Fruit fly (Drosophila melanogaster) whole organism, embryonic: ENCODE results near the gene trk.

Experiments used
- Atf6 ChIP-seq: fragments of 200-800 bp; sonication (Bioruptor generic); IDR thresholded peaks from 2 replicates; pipeline ENCODE4 v1.3.6; 2022; ENCODE audit warnings: missing biosample characterization, missing genetic modification characterization
- B-H2 ChIP-seq: fragments of 200-800 bp; sonication (Bioruptor generic); optimal IDR thresholded peaks from 2 replicates; lab custom pipeline; 2018; ENCODE audit warnings: missing biosample characterization, mild to moderate bottlenecking, missing genetic modification characterization
- CG10274 ChIP-seq: fragments of 200-800 bp; sonication (Bioruptor generic); optimal IDR thresholded peaks from 3 replicates; lab custom pipeline; 2017; ENCODE audit warnings: missing biosample characterization, mild to moderate bottlenecking, missing genetic modification characterization
- CG10462 ChIP-seq: fragments of 200-800 bp; sonication (Bioruptor generic); optimal IDR thresholded peaks from 2 replicates; lab custom pipeline; 2016; ENCODE audit warnings: missing biosample characterization, missing genetic modification characterization
- CG11093 ChIP-seq: fragments of 200-800 bp; sonication (Bioruptor generic); IDR thresholded peaks from 3 replicates; pipeline ENCODE4 v1.3.6; 2022; ENCODE audit warnings: missing biosample characterization, missing genetic modification characterization
- CG11398 ChIP-seq: fragments of 200-800 bp; sonication (Bioruptor generic); optimal IDR thresholded peaks from 2 replicates; lab custom pipeline; 2016; ENCODE audit warnings: missing biosample characterization, missing genetic modification characterization
- CG11560 ChIP-seq: fragments of 200-800 bp; sonication (Bioruptor generic); IDR thresholded peaks from 3 replicates; pipeline ENCODE4 v1.3.6; 2022; ENCODE audit warnings: missing biosample characterization, missing genetic modification characterization
- CG17186 ChIP-seq: fragments of 200-800 bp; sonication (Bioruptor generic); optimal IDR thresholded peaks from 3 replicates; lab custom pipeline; 2017; ENCODE audit warnings: missing biosample characterization, missing genetic modification reagents, missing genetic modification characterization
- CG1792 ChIP-seq: fragments of 200-800 bp; sonication (Bioruptor generic); optimal IDR thresholded peaks from 2 replicates; lab custom pipeline; 2016; ENCODE audit warnings: missing biosample characterization, missing genetic modification characterization
- CG2889 ChIP-seq: fragments of 200-800 bp; sonication (Bioruptor generic); IDR thresholded peaks from 3 replicates; pipeline ENCODE4 v1.3.6; 2022; ENCODE audit warnings: missing biosample characterization, missing genetic modification characterization
- CG3163 ChIP-seq: fragments of 200-800 bp; sonication (Bioruptor generic); optimal IDR thresholded peaks from 3 replicates; lab custom pipeline; 2016; ENCODE audit warnings: missing biosample characterization, missing genetic modification characterization
- CG32767 ChIP-seq: fragments of 200-800 bp; sonication (Bioruptor generic); IDR thresholded peaks from 2 replicates; pipeline ENCODE4 v1.3.6; 2022; ENCODE audit warnings: missing biosample characterization, missing genetic modification characterization
- CG33557 ChIP-seq: fragments of 200-800 bp; sonication (Bioruptor generic); optimal IDR thresholded peaks from 2 replicates; lab custom pipeline; 2019; ENCODE audit warnings: missing biosample characterization, mild to moderate bottlenecking, missing genetic modification characterization, moderate library complexity
- CG3838 ChIP-seq: fragments of 200-800 bp; sonication (Bioruptor generic); optimal IDR thresholded peaks from 3 replicates; lab custom pipeline; 2016; ENCODE audit warnings: missing biosample characterization, missing genetic modification characterization
- CG4820 ChIP-seq: fragments of 200-800 bp; sonication (Bioruptor generic); optimal IDR thresholded peaks from 3 replicates; lab custom pipeline; 2016; ENCODE audit warnings: missing biosample characterization, missing genetic modification characterization
- CG7987 ChIP-seq: fragments of 200-800 bp; sonication (Bioruptor generic); optimal IDR thresholded peaks from 2 replicates; lab custom pipeline; 2018; ENCODE audit warnings: missing biosample characterization, mild to moderate bottlenecking, missing genetic modification characterization, moderate library complexity
- CG8924 ChIP-seq: fragments of 200-800 bp; optimal IDR thresholded peaks from 3 replicates; lab custom pipeline; 2019; ENCODE audit warnings: missing biosample characterization, mild to moderate bottlenecking, missing genetic modification characterization, moderate library complexity
- CG8944 ChIP-seq: fragments of 200-800 bp; sonication (Bioruptor generic); optimal IDR thresholded peaks from 3 replicates; lab custom pipeline; 2016; ENCODE audit warnings: missing biosample characterization, missing genetic modification characterization
- CG9215 ChIP-seq: fragments of 200-800 bp; sonication (Bioruptor generic); IDR thresholded peaks from 2 replicates; pipeline ENCODE4 v1.3.6; 2022; ENCODE audit warnings: missing biosample characterization, missing genetic modification characterization
- CG9817 ChIP-seq: fragments of 200-800 bp; sonication (Bioruptor generic); optimal IDR thresholded peaks from 2 replicates; lab custom pipeline; 2018; ENCODE audit warnings: missing biosample characterization, mild to moderate bottlenecking, missing genetic modification characterization, moderate library complexity
- D ChIP-seq, 2 experiments: fragments of 200-800 bp in 1 of 2; fragments of >200 bp in 1 of 2; sonication (Bioruptor generic) in 1 of 2; optimal IDR thresholded peaks; 2 replicates in 1 of 2; 3 replicates in 1 of 2; lab custom pipeline; 2017; ENCODE audit warnings: mild to moderate bottlenecking in 1 of 2, missing biosample characterization in 1 of 2, missing genetic modification characterization in 1 of 2, missing genetic modification reagents in 1 of 2
- D19A ChIP-seq: fragments of 200-800 bp; optimal IDR thresholded peaks from 3 replicates; lab custom pipeline; 2019; ENCODE audit warnings: missing biosample characterization, mild to moderate bottlenecking, missing genetic modification characterization, moderate library complexity
- Dbx ChIP-seq: fragments of 200-800 bp; sonication (Bioruptor generic); IDR thresholded peaks from 3 replicates; pipeline ENCODE4 v1.3.6; 2022; ENCODE audit warnings: missing biosample characterization, missing genetic modification characterization
- E2f1 ChIP-seq: fragments of 200-800 bp; sonication (Bioruptor generic); IDR thresholded peaks from 2 replicates; pipeline ENCODE4 v1.3.6; 2022; ENCODE audit warnings: missing biosample characterization, missing genetic modification characterization
- Elba2 ChIP-seq: fragments of 200-800 bp; sonication (Bioruptor generic); optimal IDR thresholded peaks from 3 replicates; lab custom pipeline; 2016; ENCODE audit warnings: missing biosample characterization, missing genetic modification characterization
- Fer2 ChIP-seq: fragments of 200-800 bp; sonication (Bioruptor generic); optimal IDR thresholded peaks from 2 replicates; lab custom pipeline; 2018; ENCODE audit warnings: missing biosample characterization, mild to moderate bottlenecking, missing genetic modification characterization, moderate library complexity
- HmgD ChIP-seq: fragments of 200-800 bp; sonication (Bioruptor generic); optimal IDR thresholded peaks from 3 replicates; lab custom pipeline; 2016; ENCODE audit warnings: missing biosample characterization, missing genetic modification characterization
- Hmx ChIP-seq: fragments of 200-800 bp; sonication (Bioruptor generic); optimal IDR thresholded peaks from 2 replicates; lab custom pipeline; 2016; ENCODE audit warnings: missing biosample characterization, missing genetic modification characterization
- Kr ChIP-seq: fragments of 200-800 bp; sonication (Bioruptor generic); optimal IDR thresholded peaks from 2 replicates; lab custom pipeline; 2017; ENCODE audit warnings: missing biosample characterization, mild to moderate bottlenecking, missing genetic modification characterization
- Nf-YB ChIP-seq: fragments of 200-800 bp; sonication (Bioruptor generic); optimal IDR thresholded peaks from 3 replicates; lab custom pipeline; 2019; ENCODE audit warnings: missing biosample characterization, mild to moderate bottlenecking, missing genetic modification characterization, moderate library complexity
- Ptx1 ChIP-seq: fragments of 200-800 bp; sonication (Bioruptor generic); IDR thresholded peaks from 2 replicates; pipeline ENCODE4 v1.3.6; 2022; ENCODE audit warnings: missing biosample characterization, missing genetic modification characterization
- Usf ChIP-seq: fragments of 200-800 bp; sonication (Bioruptor generic); optimal IDR thresholded peaks from 2 replicates; lab custom pipeline; 2017; ENCODE audit warnings: missing genotype, missing biosample characterization, missing genetic modification characterization
- br ChIP-seq: fragments of >200 bp; optimal IDR thresholded peaks from 2 replicates; lab custom pipeline; 2017
- cad ChIP-seq: fragments of >200 bp; optimal IDR thresholded peaks from 2 replicates; lab custom pipeline; 2017; ENCODE audit warnings: missing biosample characterization, missing genetic modification characterization
- caup ChIP-seq: fragments of 200-800 bp; sonication (Bioruptor generic); optimal IDR thresholded peaks from 3 replicates; lab custom pipeline; 2017; ENCODE audit warnings: missing biosample characterization, mild to moderate bottlenecking, missing genetic modification characterization, moderate library complexity; ENCODE audit not compliant: severe bottlenecking
- dm ChIP-seq: fragments of 200-800 bp; sonication (Bioruptor generic); optimal IDR thresholded peaks from 3 replicates; lab custom pipeline; 2016; ENCODE audit warnings: missing biosample characterization, missing genetic modification characterization
- gem ChIP-seq: fragments of 200-800 bp; sonication (Bioruptor generic); optimal IDR thresholded peaks from 2 replicates; lab custom pipeline; 2019; ENCODE audit warnings: missing biosample characterization, mild to moderate bottlenecking, missing genetic modification characterization, moderate library complexity
- gfzf ChIP-seq: fragments of 200-800 bp; sonication (Bioruptor generic); optimal IDR thresholded peaks from 2 replicates; lab custom pipeline; 2016; ENCODE audit warnings: missing biosample characterization, mild to moderate bottlenecking, missing genetic modification characterization, moderate library complexity
- insv ChIP-seq, 2 experiments: fragments of 200-800 bp; sonication (Bioruptor generic); optimal IDR thresholded peaks; 3 replicates each; lab custom pipeline; 2016 to 2018; ENCODE audit warnings: missing biosample characterization in 2 of 2, missing genetic modification characterization in 2 of 2
- jing ChIP-seq: fragments of 200-800 bp; sonication (Bioruptor generic); optimal IDR thresholded peaks from 2 replicates; lab custom pipeline; 2018; ENCODE audit warnings: missing biosample characterization, mild to moderate bottlenecking, missing genetic modification characterization
- lola ChIP-seq, 3 experiments: fragments of >200 bp in 2 of 3; fragments of 200-800 bp in 1 of 3; sonication (Bioruptor generic) in 1 of 3; optimal IDR thresholded peaks; 2 replicates each; lab custom pipeline; 2017 to 2019; ENCODE audit warnings: missing biosample characterization in 3 of 3, missing genetic modification characterization in 3 of 3, mild to moderate bottlenecking in 1 of 3, moderate library complexity in 1 of 3
- nerfin-1 ChIP-seq: fragments of 200-800 bp; sonication (Bioruptor generic); optimal IDR thresholded peaks from 3 replicates; lab custom pipeline; 2019; ENCODE audit warnings: missing biosample characterization, mild to moderate bottlenecking, missing genetic modification characterization, moderate library complexity
- oc ChIP-seq: fragments of 200-800 bp; sonication (Bioruptor generic); optimal IDR thresholded peaks from 2 replicates; lab custom pipeline; 2018; ENCODE audit warnings: missing biosample characterization, mild to moderate bottlenecking, missing genetic modification characterization, moderate library complexity
- pum ChIP-seq: fragments of 200-800 bp; sonication (Bioruptor generic); optimal IDR thresholded peaks from 2 replicates; lab custom pipeline; 2016; ENCODE audit warnings: missing biosample characterization, missing genetic modification characterization
- salm ChIP-seq: fragments of 200-800 bp; sonication (Bioruptor generic); optimal IDR thresholded peaks from 2 replicates; lab custom pipeline; 2018; ENCODE audit warnings: missing biosample characterization, mild to moderate bottlenecking, missing genetic modification characterization
- scrt ChIP-seq: fragments of 200-800 bp; sonication (Bioruptor generic); optimal IDR thresholded peaks from 2 replicates; lab custom pipeline; 2018; ENCODE audit warnings: missing biosample characterization, mild to moderate bottlenecking, missing genetic modification characterization, moderate library complexity
- sens ChIP-seq: fragments of 200-800 bp; sonication (Bioruptor generic); peaks from one replicate; lab custom pipeline; 2016; ENCODE audit warnings: missing biosample characterization, missing genetic modification characterization
- sim ChIP-seq: fragments of 200-800 bp; sonication (Bioruptor generic); IDR thresholded peaks from 2 replicates; pipeline ENCODE4 v1.3.6; 2022; ENCODE audit warnings: missing biosample characterization, missing genetic modification characterization
- tin ChIP-seq: fragments of 200-800 bp; sonication (Bioruptor generic); optimal IDR thresholded peaks from 3 replicates; lab custom pipeline; 2016; ENCODE audit warnings: missing biosample characterization, missing genetic modification characterization
- unpg ChIP-seq: fragments of 200-800 bp; sonication (Bioruptor generic); optimal IDR thresholded peaks from 3 replicates; lab custom pipeline; 2018; ENCODE audit warnings: missing biosample characterization, mild to moderate bottlenecking, missing genetic modification characterization, moderate library complexity
- wek ChIP-seq: fragments of 200-800 bp; sonication (Bioruptor generic); optimal IDR thresholded peaks from 3 replicates; lab custom pipeline; 2018; ENCODE audit warnings: missing biosample characterization, mild to moderate bottlenecking, missing genetic modification characterization, moderate library complexity

The trk gene

DNA sequence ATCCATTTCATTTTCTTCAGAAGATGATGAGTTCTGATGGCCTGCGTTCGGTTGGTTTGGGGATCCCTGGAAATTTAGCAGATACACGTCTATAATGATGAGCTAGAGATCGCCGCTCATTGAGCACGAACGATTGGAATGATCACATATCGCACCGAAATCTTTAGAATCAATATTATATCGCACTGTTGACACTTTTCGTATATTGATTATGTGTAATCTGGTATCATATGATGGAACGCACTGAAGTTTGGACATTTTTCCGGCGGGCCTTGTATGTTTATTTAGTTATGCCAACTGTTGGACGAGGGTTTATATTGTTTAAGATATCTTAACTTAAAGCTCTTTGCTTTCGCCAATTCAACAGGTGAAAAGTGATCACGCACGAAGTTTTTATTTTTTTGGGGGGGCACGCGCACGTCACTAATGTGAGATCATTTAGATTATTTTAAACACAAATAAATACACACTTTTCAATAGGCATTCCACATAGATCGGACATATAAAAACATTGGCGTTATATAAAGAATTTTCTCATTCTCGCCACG is 49.0 kb upstream of the trk start (continued):
- TF ChIP-seq CG3163 (GFP tag; lab: Kevin White, UChicago), result no peak
- TF ChIP-seq Ptx1 (GFP tag; lab: Robert Waterston, UW), result no peak
- peak; percentile 2 for TF ChIP-seq pum
- TF ChIP-seq oc, result no peak
- no peak for TF ChIP-seq Fer2 (tag; lab: Kevin White, UChicago)
- no peak for TF ChIP-seq Atf6 (GFP tag; lab: Robert Waterston, UW)
- TF ChIP-seq scrt, result no peak
- TF ChIP-seq CG2889 (GFP tag; lab: Robert Waterston, UW), result no peak
- TF ChIP-seq Hmx, result no peak
- TF ChIP-seq dm (GFP tag; lab: Kevin White, UChicago), result no peak
- TF ChIP-seq CG3838 (GFP tag; lab: Kevin White, UChicago), result no peak
- TF ChIP-seq CG11398 (GFP tag; lab: Kevin White, UChicago), result no peak
- TF ChIP-seq B-H2 (GFP tag; lab: Kevin White, UChicago), result no peak
- no peak for TF ChIP-seq Elba2 (GFP tag; lab: Kevin White, UChicago)
- no peak for TF ChIP-seq salm (tag; lab: Kevin White, UChicago)
- TF ChIP-seq sim (GFP tag; lab: Robert Waterston, UW), result no peak
- TF ChIP-seq sens (GFP tag; lab: Kevin White, UChicago), result peak; percentile 57
- TF ChIP-seq insv (GFP tag; optimal IDR thresholded peaks at IDR 0.05; lab: Kevin White, UChicago), result no peak
- no peak for TF ChIP-seq Kr (GFP tag; lab: Kevin White, UChicago)
- no peak for TF ChIP-seq CG10274 (GFP tag; lab: Kevin White, UChicago)
- TF ChIP-seq D (optimal IDR thresholded peaks at IDR 0.05; lab: Kevin White, UChicago), result no peak
- peak; percentile 21 for TF ChIP-seq D (GFP tag; optimal IDR thresholded peaks at IDR 0.05; lab: Kevin White, UChicago)
- peak; percentile 14 for TF ChIP-seq tin (GFP tag; lab: Kevin White, UChicago)
- no peak for TF ChIP-seq CG1792 (GFP tag; lab: Kevin White, UChicago)
- no peak for TF ChIP-seq CG11093 (GFP tag; lab: Robert Waterston, UW)
- TF ChIP-seq CG9817 (tag; lab: Kevin White, UChicago), result no peak
- TF ChIP-seq HmgD (GFP tag; lab: Kevin White, UChicago), result no peak
- no peak for TF ChIP-seq gem (tag; lab: Kevin White, UChicago)
- no peak for TF ChIP-seq cad
- no peak for TF ChIP-seq caup (GFP tag; lab: Kevin White, UChicago)
- peak; percentile 21 for TF ChIP-seq CG7987 (GFP tag; lab: Kevin White, UChicago)
- no peak for TF ChIP-seq CG9215 (GFP tag; lab: Robert Waterston, UW)
- TF ChIP-seq Usf, result no peak
- TF ChIP-seq br (lab: Kevin White, UChicago), result no peak
- no peak for TF ChIP-seq Nf-YB (GFP tag; lab: Kevin White, UChicago)
- TF ChIP-seq jing, result no peak
- TF ChIP-seq Dbx (GFP tag; lab: Robert Waterston, UW), result peak; percentile 43; the same call in 1 of the 3 replicates
- TF ChIP-seq CG33557 (GFP tag; lab: Kevin White, UChicago), result no peak
- no peak for TF ChIP-seq E2f1
- TF ChIP-seq CG17186, result no peak
- TF ChIP-seq CG8924 (tag; lab: Kevin White, UChicago), result no peak
- no peak for TF ChIP-seq CG4820 (GFP tag; lab: Kevin White, UChicago)
- peak; percentile 5 for TF ChIP-seq gfzf (GFP tag; lab: Kevin White, UChicago)
- no peak for TF ChIP-seq wek (GFP tag; lab: Kevin White, UChicago)
- no peak for TF ChIP-seq D19A
- no peak for TF ChIP-seq unpg
- TF ChIP-seq CG8944 (GFP tag; lab: Kevin White, UChicago), result no peak
- no peak for TF ChIP-seq CG11560 (tag; lab: Robert Waterston, UW)
- no peak for TF ChIP-seq lola (GFP tag; optimal IDR thresholded peaks at IDR 0.05; lab: Kevin White, UChicago)
- no peak for TF ChIP-seq CG10462 (GFP tag; lab: Kevin White, UChicago)
- TF ChIP-seq CG32767 (GFP tag; lab: Robert Waterston, UW), result no peak
- TF ChIP-seq nerfin-1 (tag; lab: Kevin White, UChicago), result peak; percentile 10
